Worm (Caenorhabditis elegans) whole organism, L1 larva: ENCODE results near the gene F54G2.1.

Experiments used
- C16A3.4 ChIP-seq: fragments of 150-350 bp; optimal IDR thresholded peaks from 2 replicates; lab custom pipeline; 2014; ENCODE audit warnings: missing biosample characterization, missing genetic modification characterization
- Y116A8C.19 ChIP-seq: sonication (generic microtip); optimal IDR thresholded peaks from 2 replicates; lab custom pipeline; 2016; ENCODE audit warnings: missing compliant biosample characterization, missing genetic modification characterization, borderline replicate concordance
- aha-1 ChIP-seq: fragments of 150-350 bp; optimal IDR thresholded peaks from 2 replicates; lab custom pipeline; 2014; ENCODE audit warnings: missing biosample characterization, missing genetic modification characterization
- alr-1 ChIP-seq: fragments of 200-800 bp; sonication (Bioruptor generic); optimal IDR thresholded peaks from 2 replicates; lab custom pipeline; 2018; ENCODE audit warnings: borderline replicate concordance, mild to moderate bottlenecking, missing genetic modification characterization, missing compliant biosample characterization
- ama-1 ChIP-seq: fragments of 150-350 bp; optimal IDR thresholded peaks from 2 replicates; lab custom pipeline; 2014
- blmp-1 ChIP-seq: fragments of 150-350 bp; optimal IDR thresholded peaks from 2 replicates; lab custom pipeline; 2014; ENCODE audit warnings: missing biosample characterization, missing genetic modification characterization
- ceh-8 ChIP-seq: fragments of 200-800 bp; sonication (Bioruptor generic); optimal IDR thresholded peaks from 2 replicates; lab custom pipeline; 2018; ENCODE audit warnings: mild to moderate bottlenecking, missing genetic modification characterization, moderate library complexity, missing compliant biosample characterization
- ceh-82 ChIP-seq, 3 experiments: fragments of 150-350 bp in 1 of 3; sonication (generic microtip) in 2 of 3; optimal IDR thresholded peaks; 2 replicates each; lab custom pipeline; 2014 to 2017; ENCODE audit warnings: missing biosample characterization in 3 of 3, missing genetic modification characterization in 3 of 3
- ceh-88 ChIP-seq: fragments of 200-800 bp; sonication (Bioruptor generic); IDR thresholded peaks from 2 replicates; pipeline ENCODE4 v1.3.6; 2022; ENCODE audit warnings: missing genetic modification characterization, missing compliant biosample characterization
- dsc-1 ChIP-seq: sonication (generic microtip); optimal IDR thresholded peaks from 2 replicates; lab custom pipeline; 2016; ENCODE audit warnings: mild to moderate bottlenecking, missing genetic modification characterization, missing compliant biosample characterization
- efl-1 ChIP-seq, 4 experiments: fragments of 150-350 bp; optimal IDR thresholded peaks in 3 of 4; peaks in 1 of 4; 1 replicate in 1 of 4; 2 replicates in 3 of 4; lab custom pipeline; 2014; ENCODE audit warnings: missing biosample characterization in 2 of 4, missing genetic modification characterization in 2 of 4, missing genetic modification reagents in 2 of 4
- efl-3 ChIP-seq: fragments of 200-800 bp; sonication (Bioruptor generic); optimal IDR thresholded peaks from 2 replicates; lab custom pipeline; 2018; ENCODE audit warnings: mild to moderate bottlenecking, missing genetic modification characterization, missing compliant biosample characterization
- egl-13 ChIP-seq: sonication (generic microtip); optimal IDR thresholded peaks from 2 replicates; lab custom pipeline; 2016; ENCODE audit warnings: missing genotype, missing genetic modification reagents, missing genetic modification characterization, missing compliant biosample characterization
- egl-27 ChIP-seq, 2 experiments: fragments of 150-350 bp in 1 of 2; sonication (generic microtip); optimal IDR thresholded peaks; 3 replicates each; lab custom pipeline; 2017 to 2018; ENCODE audit warnings: missing biosample characterization in 2 of 2, missing genetic modification characterization in 2 of 2, missing genetic modification reagents in 2 of 2
- elt-3 ChIP-seq, 6 experiments: fragments of 150-350 bp in 1 of 6; sonication (generic microtip); optimal IDR thresholded peaks; 2 replicates each; lab custom pipeline; 2017 to 2018; ENCODE audit warnings: missing biosample characterization in 6 of 6, missing genetic modification characterization in 6 of 6, inconsistent platforms in 1 of 6
- fkh-10 ChIP-seq: sonication (generic microtip); optimal IDR thresholded peaks from 2 replicates; lab custom pipeline; 2017; ENCODE audit warnings: missing biosample characterization, missing genetic modification reagents, missing genetic modification characterization
- fkh-4 ChIP-seq: sonication (generic microtip); optimal IDR thresholded peaks from 2 replicates; lab custom pipeline; 2016; ENCODE audit warnings: missing compliant biosample characterization, missing genetic modification characterization, borderline replicate concordance
- fkh-8 ChIP-seq: sonication (generic microtip); optimal IDR thresholded peaks from 2 replicates; lab custom pipeline; 2016; ENCODE audit warnings: mild to moderate bottlenecking, missing genetic modification characterization, missing compliant biosample characterization
- fos-1 ChIP-seq: fragments of 150-350 bp; optimal IDR thresholded peaks from 2 replicates; lab custom pipeline; 2014; ENCODE audit warnings: missing biosample characterization, missing genetic modification characterization
- hlh-4 ChIP-seq: sonication (generic microtip); optimal IDR thresholded peaks from 2 replicates; lab custom pipeline; 2016; ENCODE audit warnings: mild to moderate bottlenecking, missing genetic modification characterization, missing compliant biosample characterization
- jun-1 ChIP-seq: fragments of 150-350 bp; optimal IDR thresholded peaks from 2 replicates; lab custom pipeline; 2014; ENCODE audit warnings: missing biosample characterization, missing genetic modification reagents, missing genetic modification characterization
- lin-14 ChIP-seq: fragments of 200-800 bp; sonication (Bioruptor generic); optimal IDR thresholded peaks from 2 replicates; lab custom pipeline; 2018; ENCODE audit warnings: mild to moderate bottlenecking, missing genetic modification characterization, moderate library complexity, missing compliant biosample characterization
- lin-35 ChIP-seq, 2 experiments: fragments of 150-350 bp; optimal IDR thresholded peaks; 2 replicates each; lab custom pipeline; 2014; ENCODE audit warnings: missing biosample characterization in 2 of 2, missing genetic modification characterization in 2 of 2, missing genetic modification reagents in 2 of 2
- lin-39 ChIP-seq: fragments of 150-350 bp; optimal IDR thresholded peaks from 2 replicates; lab custom pipeline; 2014; ENCODE audit warnings: missing biosample characterization, missing genetic modification reagents, missing genetic modification characterization
- lir-3 ChIP-seq: sonication (generic microtip); optimal IDR thresholded peaks from 2 replicates; lab custom pipeline; 2016; ENCODE audit warnings: mild to moderate bottlenecking, missing genetic modification characterization, moderate library complexity, missing compliant biosample characterization; ENCODE audit not compliant: poor library complexity
- lsy-2 ChIP-seq, 2 experiments: fragments of 150-350 bp; optimal IDR thresholded peaks; 2 replicates each; lab custom pipeline; 2014; ENCODE audit warnings: missing biosample characterization in 2 of 2, missing genetic modification characterization in 2 of 2
- mab-9 ChIP-seq: fragments of 200-800 bp; sonication (Bioruptor generic); IDR thresholded peaks from 2 replicates; pipeline ENCODE4 v1.3.6; 2022; ENCODE audit warnings: missing genetic modification reagents, missing genetic modification characterization, missing compliant biosample characterization
- mdl-1 ChIP-seq, 2 experiments: fragments of 150-350 bp; optimal IDR thresholded peaks; 2 replicates each; lab custom pipeline; 2014 to 2017; ENCODE audit warnings: missing biosample characterization in 2 of 2, missing genetic modification characterization in 2 of 2, inconsistent platforms in 1 of 2
- mep-1 ChIP-seq: fragments of 150-350 bp; optimal IDR thresholded peaks from 2 replicates; lab custom pipeline; 2014; ENCODE audit warnings: missing biosample characterization, missing genetic modification characterization
- nhr-20 ChIP-seq: sonication (generic microtip); optimal IDR thresholded peaks from 2 replicates; lab custom pipeline; 2016; ENCODE audit warnings: mild to moderate bottlenecking, missing genetic modification characterization, missing compliant biosample characterization
- nhr-47 ChIP-seq: sonication (generic microtip); optimal IDR thresholded peaks from 2 replicates; lab custom pipeline; 2016; ENCODE audit warnings: mild to moderate bottlenecking, missing genetic modification characterization, moderate library complexity, missing compliant biosample characterization
- nhr-71 ChIP-seq: sonication (generic microtip); optimal IDR thresholded peaks from 2 replicates; lab custom pipeline; 2016; ENCODE audit warnings: mild to moderate bottlenecking, missing genetic modification characterization, moderate library complexity, missing compliant biosample characterization
- nhr-84 ChIP-seq: sonication (generic microtip); optimal IDR thresholded peaks from 2 replicates; lab custom pipeline; 2017; ENCODE audit warnings: missing biosample characterization, missing genetic modification characterization
- nhr-85 ChIP-seq: sonication (generic microtip); peaks from one replicate; lab custom pipeline; 2016; ENCODE audit warnings: missing genetic modification characterization, inconsistent platforms, missing compliant biosample characterization
- nhr-90 ChIP-seq: sonication (generic microtip); optimal IDR thresholded peaks from 2 replicates; lab custom pipeline; 2016; ENCODE audit warnings: mild to moderate bottlenecking, missing genetic modification characterization, missing compliant biosample characterization; ENCODE audit not compliant: poor library complexity
- pag-3 ChIP-seq: sonication (generic microtip); optimal IDR thresholded peaks from 2 replicates; lab custom pipeline; 2017; ENCODE audit warnings: missing genetic modification characterization, mild to moderate bottlenecking, missing compliant biosample characterization, antibody characterized with exemption, borderline replicate concordance; ENCODE audit not compliant: insufficient read depth
- pax-3 ChIP-seq: fragments of 200-800 bp; sonication (Bioruptor generic); optimal IDR thresholded peaks from 2 replicates; lab custom pipeline; 2018; ENCODE audit warnings: mild to moderate bottlenecking, missing genetic modification characterization, moderate library complexity, missing compliant biosample characterization
- rnt-1 ChIP-seq: sonication (generic microtip); optimal IDR thresholded peaks from 2 replicates; lab custom pipeline; 2016; ENCODE audit warnings: mild to moderate bottlenecking, missing genetic modification characterization, moderate library complexity, missing compliant biosample characterization
- snu-23 ChIP-seq: sonication (generic microtip); optimal IDR thresholded peaks from 2 replicates; lab custom pipeline; 2016; ENCODE audit warnings: missing genetic modification characterization, missing compliant biosample characterization
- sox-4 ChIP-seq: sonication (generic microtip); optimal IDR thresholded peaks from 2 replicates; lab custom pipeline; 2016; ENCODE audit warnings: missing genetic modification characterization, missing compliant biosample characterization
- swsn-7 ChIP-seq: sonication (generic microtip); optimal IDR thresholded peaks from 2 replicates; lab custom pipeline; 2016; ENCODE audit warnings: missing genetic modification characterization, missing compliant biosample characterization
- tlp-1 ChIP-seq: fragments of 150-350 bp; optimal IDR thresholded peaks from 2 replicates; lab custom pipeline; 2014; ENCODE audit warnings: missing biosample characterization, missing genetic modification characterization
- unc-130 ChIP-seq: fragments of 150-350 bp; optimal IDR thresholded peaks from 2 replicates; lab custom pipeline; 2017; ENCODE audit warnings: missing biosample characterization, missing genetic modification characterization, inconsistent platforms
- unc-86 ChIP-seq: sonication (generic microtip); optimal IDR thresholded peaks from 2 replicates; lab custom pipeline; 2016; ENCODE audit warnings: missing genetic modification characterization, missing compliant biosample characterization
- xbp-1 ChIP-seq: sonication (generic microtip); optimal IDR thresholded peaks from 2 replicates; lab custom pipeline; 2016; ENCODE audit warnings: missing genetic modification characterization, missing compliant biosample characterization

The F54G2.1 gene

DNA sequence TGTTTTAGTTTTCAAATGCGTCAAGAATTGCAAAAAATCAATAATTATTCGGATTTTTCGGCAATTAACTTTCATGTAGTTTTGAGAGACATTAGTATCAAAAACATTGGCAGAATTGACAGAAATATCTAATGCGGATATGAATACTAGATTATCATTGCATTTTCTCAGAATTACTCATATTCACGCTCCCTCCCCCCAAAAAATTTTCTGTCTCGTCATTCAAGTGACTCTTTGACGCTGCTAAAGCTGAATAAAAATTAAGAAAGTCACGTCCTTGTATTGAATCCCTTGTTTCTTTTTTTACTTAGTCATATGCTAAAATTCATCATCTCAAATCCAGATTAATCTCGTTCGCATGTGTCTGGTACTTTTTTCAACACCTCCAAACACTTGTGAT is 67.6 kb downstream of the F54G2.1 start:
- TF ChIP-seq egl-27 (tag; optimal IDR thresholded peaks at IDR 0.05; lab: Kevin White, UChicago) (no peak), lsy-2 (tag; optimal IDR thresholded peaks at IDR 0.05; lab: Kevin White, UChicago) (peak in 1 of 2 experiments; percentile 22), jun-1 (tag; lab: Kevin White, UChicago) (no peak), ceh-8 (peak; percentile 69), ama-1 (lab: Kevin White, UChicago) (no peak), dsc-1 (tag; lab: Kevin White, UChicago) (peak; percentile 98), snu-23 (GFP tag; lab: Kevin White, UChicago) (peak; percentile 10), egl-13 (tag; lab: Kevin White, UChicago) (peak; percentile 82), hlh-4 (tag; lab: Kevin White, UChicago) (peak; percentile 18), nhr-71 (tag; lab: Kevin White, UChicago) (peak; percentile 74), unc-86 (tag; lab: Kevin White, UChicago) (peak; percentile 10), ceh-88 (GFP tag; lab: Robert Waterston, UW) (no peak), aha-1 (no peak), mdl-1 (tag; optimal IDR thresholded peaks at IDR 0.05; lab: Kevin White, UChicago) (no peak), swsn-7 (peak; percentile 41), xbp-1 (tag; lab: Kevin White, UChicago) (peak; percentile 9), fkh-4 (tag; lab: Kevin White, UChicago) (peak; percentile 59), lin-35 (GFP tag; optimal IDR thresholded peaks at IDR 0.05; lab: Kevin White, UChicago) (peak in 1 of 2 experiments; percentile 2), lir-3 (no peak), nhr-90 (tag; lab: Kevin White, UChicago) (no peak), tlp-1 (tag; lab: Kevin White, UChicago) (no peak), nhr-20 (tag; lab: Kevin White, UChicago) (peak; percentile 36), pax-3 (peak; percentile 79), C16A3.4 (tag; lab: Kevin White, UChicago) (no peak), nhr-47 (tag; lab: Kevin White, UChicago) (peak; percentile 79), fos-1 (tag; lab: Kevin White, UChicago) (peak; percentile 66), fkh-8 (tag; lab: Kevin White, UChicago) (peak; percentile 95), lin-39 (tag; lab: Kevin White, UChicago) (no peak), ceh-82 (tag; optimal IDR thresholded peaks at IDR 0.05; lab: Kevin White, UChicago) (no peak), sox-4 (peak; percentile 85), lin-14 (GFP tag; lab: Kevin White, UChicago) (peak; percentile 62)

DNA sequence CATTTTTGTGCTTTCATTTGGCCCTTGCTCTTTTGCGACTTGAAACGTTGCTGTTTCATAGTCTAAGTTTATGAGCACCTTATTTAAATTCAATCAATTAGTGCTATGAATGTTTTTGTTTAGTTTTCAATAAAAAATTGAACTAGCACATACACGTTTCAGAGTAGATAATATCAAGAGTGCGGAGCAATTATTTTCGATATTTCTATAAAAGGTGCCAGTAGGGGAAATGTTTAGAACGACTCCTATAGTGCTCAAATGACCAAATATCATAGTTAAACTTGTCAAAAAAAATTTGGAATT is 68.5 kb downstream of the F54G2.1 start:
- TF ChIP-seq efl-1 (optimal IDR thresholded peaks at IDR 0.05; lab: Kevin White, UChicago) (no peak), efl-1 (GFP tag; optimal IDR thresholded peaks at IDR 0.05 in 1 of 2; lab: Kevin White, UChicago) (peak in 1 of 2 experiments; percentile 93), Y116A8C.19 (tag; lab: Kevin White, UChicago) (no peak), efl-3 (no peak)

DNA sequence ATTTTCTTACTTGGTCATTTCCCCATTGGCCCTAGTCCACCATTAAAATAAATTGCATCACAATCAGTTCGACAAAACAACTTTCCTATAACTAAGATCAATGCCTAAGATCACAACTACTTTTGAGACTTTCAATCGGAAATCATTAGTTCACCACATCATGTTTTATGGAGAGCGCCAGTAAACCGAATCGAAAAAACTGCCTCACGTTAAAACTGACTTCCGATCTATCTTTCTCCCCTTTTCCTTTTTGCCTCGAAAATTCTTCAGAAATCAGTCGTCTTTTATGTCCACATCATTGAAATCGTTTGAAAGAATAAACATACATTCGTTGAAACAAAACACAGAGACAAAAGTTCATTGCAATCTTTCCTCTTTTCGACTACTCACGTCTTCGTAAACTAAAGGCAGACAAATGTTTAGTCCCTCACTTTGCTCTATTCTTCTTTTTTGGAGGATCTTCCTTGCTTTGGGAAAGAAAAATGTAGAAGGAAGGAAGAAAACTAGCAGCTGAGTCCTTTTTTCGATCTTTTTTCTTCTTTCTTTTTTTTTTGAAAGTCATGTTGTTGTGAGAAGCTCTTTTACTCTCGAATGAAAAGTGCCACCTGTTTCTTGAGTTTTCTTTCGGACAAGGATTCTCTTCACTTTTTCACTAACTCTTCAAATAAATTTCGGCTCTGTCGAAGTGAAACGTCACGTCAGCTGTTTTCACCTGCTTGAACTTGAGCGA is 69.0 kb downstream of the F54G2.1 start:
- TF ChIP-seq pag-3 (tag; lab: Kevin White, UChicago) (peak; percentile 28), nhr-84 (tag; lab: Kevin White, UChicago) (no peak), aha-1 (no peak), lsy-2 (tag; optimal IDR thresholded peaks at IDR 0.05; lab: Kevin White, UChicago) (peak; percentile 10 to 46), mep-1 (peak; percentile 32), mab-9 (GFP tag; lab: Robert Waterston, UW) (no peak), dsc-1 (tag; lab: Kevin White, UChicago) (no peak), fkh-10 (GFP tag; lab: Kevin White, UChicago) (peak; percentile 72), efl-1 (optimal IDR thresholded peaks at IDR 0.05; lab: Kevin White, UChicago) (peak in 1 of 2 experiments; percentile 13), efl-1 (GFP tag; optimal IDR thresholded peaks at IDR 0.05 in 1 of 2; lab: Kevin White, UChicago) (no peak), ceh-82 (tag; optimal IDR thresholded peaks at IDR 0.05; lab: Kevin White, UChicago) (peak in 1 of 3 experiments; percentile 21), rnt-1 (tag; lab: Kevin White, UChicago) (peak; percentile 72), nhr-85 (tag; lab: Kevin White, UChicago) (peak; percentile 70), alr-1 (tag; lab: Kevin White, UChicago) (no peak), blmp-1 (tag; lab: Kevin White, UChicago) (peak; percentile 71), unc-130 (tag; lab: Kevin White, UChicago) (peak; percentile 13), snu-23 (GFP tag; lab: Kevin White, UChicago) (peak; percentile 32), swsn-7 (peak; percentile 3), C16A3.4 (tag; lab: Kevin White, UChicago) (no peak), nhr-71 (tag; lab: Kevin White, UChicago) (peak; percentile 68), lin-14 (GFP tag; lab: Kevin White, UChicago) (peak; percentile 68), elt-3 (tag; optimal IDR thresholded peaks at IDR 0.05; lab: Kevin White, UChicago) (peak in 2 of 6 experiments; percentile 5 to 8), nhr-47 (tag; lab: Kevin White, UChicago) (peak; percentile 39), efl-3 (no peak)
